Worm (Caenorhabditis elegans): Measurements from ENCODE around the gene osm-5.

The osm-5 gene

ce11 chrX:3018505-3018996, 34.5 kb downstream of the osm-5 start, which contains the start of gene flp-18:
flp-18 (minus strand) TSS chrX:3018555.
- TF ChIP-seq unc-62 (GFP tag; optimal IDR thresholded peaks at IDR 0.05 in 1 of 2) (peak in 1 of 2 experiments; percentile 68), unc-62 (tag; optimal IDR thresholded peaks at IDR 0.05) (no peak), saeg-2 (GFP tag; IDR thresholded peaks at IDR 0.05) (no peak), fos-1 (tag; optimal IDR thresholded peaks at IDR 0.05) (no peak), aha-1 (tag) (peak; percentile 96), ceh-28 (tag; optimal IDR thresholded peaks at IDR 0.05) (no peak)

- TF ChIP-seq nhr-28 (tag; optimal IDR thresholded peaks at IDR 0.05): peak; percentile 55
- no peak for TF ChIP-seq ztf-7 (tag; optimal IDR thresholded peaks at IDR 0.05)
- no peak for TF ChIP-seq ZK337.2 (GFP tag; IDR thresholded peaks at IDR 0.05)
- TF ChIP-seq R02D3.7 (tag; optimal IDR thresholded peaks at IDR 0.05): no peak
- TF ChIP-seq vab-7 (GFP tag; IDR thresholded peaks at IDR 0.05): no peak
- TF ChIP-seq dmd-6 (GFP tag; IDR thresholded peaks at IDR 0.05): peak; percentile 75
- TF ChIP-seq unc-62 (GFP tag; optimal IDR thresholded peaks at IDR 0.05 in 1 of 2): peak in 1 of 2 experiments; percentile 88
- TF ChIP-seq unc-62 (tag; optimal IDR thresholded peaks at IDR 0.05): no peak
- TF ChIP-seq tra-1 (GFP tag; IDR thresholded peaks at IDR 0.05): 0 out of 2 replicates have a peak, but pooled peaks have one; percentile 41
- peak; percentile 43 for TF ChIP-seq hlh-30 (tag; optimal IDR thresholded peaks at IDR 0.05; ENCODE audit: insufficient read depth)
- TF ChIP-seq aly-2 (tag; optimal IDR thresholded peaks at IDR 0.05): no peak
- TF ChIP-seq rbr-2 (tag; optimal IDR thresholded peaks at IDR 0.05): no peak
- no peak for TF ChIP-seq nhr-237 (tag; optimal IDR thresholded peaks at IDR 0.05)
- TF ChIP-seq daf-12 (tag; optimal IDR thresholded peaks at IDR 0.05): no peak
- TF ChIP-seq F44E2.7 (GFP tag; IDR thresholded peaks at IDR 0.05): no peak
- peak; percentile 51 for TF ChIP-seq mxl-3 (GFP tag; optimal IDR thresholded peaks at IDR 0.05)
- peak in 1 of 2 experiments; percentile 7 for TF ChIP-seq lsy-2 (tag; optimal IDR thresholded peaks at IDR 0.05)
- TF ChIP-seq madf-9 (GFP tag; conservative IDR thresholded peaks at IDR 0.05): no peak
- peak in 1 of 2 experiments; percentile 57 for TF ChIP-seq mdl-1 (tag; optimal IDR thresholded peaks at IDR 0.05)
- no peak for TF ChIP-seq nhr-102 (tag; optimal IDR thresholded peaks at IDR 0.05)
- no peak for TF ChIP-seq ceh-62 (tag; optimal IDR thresholded peaks at IDR 0.05)
- no peak for TF ChIP-seq Y105C5A.15 (GFP tag; IDR thresholded peaks at IDR 0.05)
- no peak for TF ChIP-seq snpc-1.2 (GFP tag; IDR thresholded peaks at IDR 0.05)
- peak; percentile 57 for TF ChIP-seq hlh-11 (tag; optimal IDR thresholded peaks at IDR 0.05)
Measured at ce11 chrX:3019996-3020395, 35.9 kb downstream of the osm-5 start.

DNA sequence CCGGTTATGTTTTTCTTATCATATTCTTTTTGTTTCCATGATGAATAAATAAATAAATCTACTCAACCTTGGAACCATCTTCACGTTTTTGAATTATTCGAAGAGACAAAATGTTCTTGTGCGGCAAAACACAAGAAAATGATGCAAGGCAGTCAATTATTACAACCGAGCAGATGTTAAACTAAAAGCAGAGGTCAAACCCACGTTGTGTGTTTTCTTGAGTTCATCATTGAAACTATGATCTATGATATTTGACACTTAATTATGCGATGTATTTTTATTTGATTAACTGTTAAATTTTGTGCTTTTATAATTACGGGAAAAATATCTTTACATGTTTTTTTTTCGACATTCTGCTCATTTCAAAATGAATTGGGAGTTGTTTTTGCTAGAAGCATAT, 37.4 kb downstream of the osm-5 start:
- TF ChIP-seq duxl-1 (tag; optimal IDR thresholded peaks at IDR 0.05; ENCODE audit: poor library complexity) (no peak), zfp-3 (GFP tag; conservative IDR thresholded peaks at IDR 0.05) (no peak), dmd-6 (GFP tag; IDR thresholded peaks at IDR 0.05) (peak; percentile 47; the same call in 1 of the 2 replicates)

- TF ChIP-seq Y75B8A.6 (GFP tag; IDR thresholded peaks at IDR 0.05): no peak
- 0 out of 2 replicates have a peak, but pooled peaks have one; percentile 14 for TF ChIP-seq tra-1 (GFP tag; IDR thresholded peaks at IDR 0.05)
- peak; percentile 100 for TF ChIP-seq aha-1 (tag)
- no peak for TF ChIP-seq zip-11 (GFP tag; IDR thresholded peaks at IDR 0.05)
- peak; percentile 30 for TF ChIP-seq mep-1 (tag; optimal IDR thresholded peaks at IDR 0.05)
- TF ChIP-seq lsy-2 (tag; optimal IDR thresholded peaks at IDR 0.05): peak in 1 of 2 experiments; percentile 34
- TF ChIP-seq hif-1 (tag; optimal IDR thresholded peaks at IDR 0.05): peak in 1 of 2 experiments; percentile 97
- 0 out of 2 replicates have a peak, but pooled peaks have one; percentile 18 for TF ChIP-seq hmg-1.1 (GFP tag; IDR thresholded peaks at IDR 0.05)
- TF ChIP-seq aly-2 (tag; optimal IDR thresholded peaks at IDR 0.05): no peak
Measured at ce11 chrX:3022330-3023088, 38.4 kb downstream of the osm-5 start.
